Worm (Caenorhabditis elegans) whole organism, late embryonic: ENCODE measurements around the gene gst-7.

Source experiments
- C08G9.2 ChIP-seq: sonication (generic microtip); optimal IDR thresholded peaks from 2 replicates; lab custom pipeline; 2016; ENCODE audit warnings: mild to moderate bottlenecking, missing genetic modification characterization, moderate library complexity, missing compliant biosample characterization
- C38D4.7 ChIP-seq: fragments of 200-800 bp; sonication (Bioruptor generic); optimal IDR thresholded peaks from 2 replicates; lab custom pipeline; 2018; ENCODE audit warnings: mild to moderate bottlenecking, missing genetic modification characterization, moderate library complexity, missing compliant biosample characterization
- F13H6.1 ChIP-seq: sonication (generic microtip); optimal IDR thresholded peaks from 2 replicates; lab custom pipeline; 2016; ENCODE audit warnings: missing genetic modification characterization, missing compliant biosample characterization
- K09A11.1 ChIP-seq: sonication (generic microtip); optimal IDR thresholded peaks from 2 replicates; lab custom pipeline; 2017; ENCODE audit warnings: antibody characterized with exemption, mild to moderate bottlenecking, missing genetic modification characterization, missing compliant biosample characterization; ENCODE audit not compliant: insufficient read depth
- T23F11.4 ChIP-seq: fragments of 200-800 bp; sonication (Bioruptor generic); optimal IDR thresholded peaks from 2 replicates; lab custom pipeline; 2018; ENCODE audit warnings: mild to moderate bottlenecking, missing genetic modification characterization, missing compliant biosample characterization
- ahr-1 ChIP-seq: sonication (generic microtip); optimal IDR thresholded peaks from 2 replicates; lab custom pipeline; 2016; ENCODE audit warnings: missing genetic modification characterization, missing compliant biosample characterization
- ama-1 ChIP-seq: fragments of 150-350 bp; optimal IDR thresholded peaks from 2 replicates; lab custom pipeline; 2014
- ceh-14 ChIP-seq: sonication (generic microtip); optimal IDR thresholded peaks from 2 replicates; lab custom pipeline; 2016; ENCODE audit warnings: missing genotype, missing genetic modification characterization, missing compliant biosample characterization
- ceh-18 ChIP-seq: sonication (generic microtip); optimal IDR thresholded peaks from 2 replicates; lab custom pipeline; 2016; ENCODE audit warnings: missing genetic modification characterization, missing compliant biosample characterization
- ceh-2 ChIP-seq: sonication (generic microtip); optimal IDR thresholded peaks from 2 replicates; lab custom pipeline; 2016; ENCODE audit warnings: missing genotype, missing genetic modification characterization, missing compliant biosample characterization
- ceh-30 ChIP-seq: fragments of 150-350 bp; optimal IDR thresholded peaks from 2 replicates; lab custom pipeline; 2014; ENCODE audit warnings: missing biosample characterization, missing genetic modification characterization
- ceh-31 ChIP-seq: sonication (generic microtip); optimal IDR thresholded peaks from 2 replicates; lab custom pipeline; 2016; ENCODE audit warnings: missing genetic modification characterization, missing compliant biosample characterization
- ceh-34 ChIP-seq: sonication (generic microtip); optimal IDR thresholded peaks from 2 replicates; lab custom pipeline; 2016; ENCODE audit warnings: mild to moderate bottlenecking, missing genetic modification characterization, missing compliant biosample characterization
- ceh-48 ChIP-seq: sonication (generic microtip); optimal IDR thresholded peaks from 2 replicates; lab custom pipeline; 2016; ENCODE audit warnings: missing genetic modification characterization, inconsistent platforms, missing compliant biosample characterization
- ceh-6 ChIP-seq: fragments of 200-800 bp; sonication (Bioruptor generic); optimal IDR thresholded peaks from 2 replicates; lab custom pipeline; 2018; ENCODE audit warnings: mild to moderate bottlenecking, missing genetic modification characterization, missing compliant biosample characterization
- ceh-9 ChIP-seq: sonication (generic microtip); optimal IDR thresholded peaks from 2 replicates; lab custom pipeline; 2016; ENCODE audit warnings: mild to moderate bottlenecking, missing genetic modification characterization, inconsistent platforms, missing compliant biosample characterization
- dve-1 ChIP-seq: sonication (generic microtip); optimal IDR thresholded peaks from 2 replicates; lab custom pipeline; 2017; ENCODE audit warnings: antibody characterized with exemption, mild to moderate bottlenecking, missing genetic modification characterization, missing compliant biosample characterization
- elt-2 ChIP-seq: sonication (generic microtip); optimal IDR thresholded peaks from 2 replicates; lab custom pipeline; 2016; ENCODE audit warnings: missing genetic modification reagents, missing genetic modification characterization, missing compliant biosample characterization
- elt-4 ChIP-seq: sonication (generic microtip); optimal IDR thresholded peaks from 2 replicates; lab custom pipeline; 2016; ENCODE audit warnings: missing genetic modification characterization, missing compliant biosample characterization
- ets-4 ChIP-seq: sonication (generic microtip); optimal IDR thresholded peaks from 2 replicates; lab custom pipeline; 2016; ENCODE audit warnings: missing genetic modification characterization, missing compliant biosample characterization
- eyg-1 ChIP-seq: sonication (generic microtip); optimal IDR thresholded peaks from 2 replicates; lab custom pipeline; 2016; ENCODE audit warnings: missing genotype, missing genetic modification characterization, missing compliant biosample characterization
- fax-1 ChIP-seq: sonication (generic microtip); optimal IDR thresholded peaks from 2 replicates; lab custom pipeline; 2016; ENCODE audit warnings: missing genotype, missing genetic modification characterization, missing compliant biosample characterization
- fkh-6 ChIP-seq: sonication (generic microtip); optimal IDR thresholded peaks from 2 replicates; lab custom pipeline; 2016; ENCODE audit warnings: missing genetic modification characterization, missing compliant biosample characterization
- gmeb-2 ChIP-seq: sonication (generic microtip); optimal IDR thresholded peaks from 2 replicates; lab custom pipeline; 2016; ENCODE audit warnings: missing genetic modification characterization, inconsistent platforms, missing compliant biosample characterization
- hlh-13 ChIP-seq: fragments of 200-800 bp; sonication (Bioruptor generic); optimal IDR thresholded peaks from 2 replicates; lab custom pipeline; 2018; ENCODE audit warnings: mild to moderate bottlenecking, missing genetic modification characterization, missing compliant biosample characterization
- hlh-15 ChIP-seq: sonication (generic microtip); optimal IDR thresholded peaks from 2 replicates; lab custom pipeline; 2016; ENCODE audit warnings: missing genetic modification characterization, missing compliant biosample characterization
- hlh-30 ChIP-seq: sonication (generic microtip); optimal IDR thresholded peaks from 2 replicates; lab custom pipeline; 2017; ENCODE audit warnings: antibody characterized with exemption, missing genetic modification characterization, missing compliant biosample characterization; ENCODE audit not compliant: insufficient read depth
- lin-11 ChIP-seq: fragments of 200-800 bp; sonication (Bioruptor generic); optimal IDR thresholded peaks from 2 replicates; lab custom pipeline; 2018; ENCODE audit warnings: mild to moderate bottlenecking, missing genetic modification characterization, missing compliant biosample characterization
- madf-2 ChIP-seq: sonication (generic microtip); optimal IDR thresholded peaks from 2 replicates; lab custom pipeline; 2017; ENCODE audit warnings: missing genetic modification characterization, missing compliant biosample characterization
- mec-3 ChIP-seq: sonication (generic microtip); optimal IDR thresholded peaks from 2 replicates; lab custom pipeline; 2016; ENCODE audit warnings: borderline replicate concordance, missing genetic modification characterization, missing compliant biosample characterization
- nhr-11 ChIP-seq: fragments of 150-350 bp; optimal IDR thresholded peaks from 2 replicates; lab custom pipeline; 2014; ENCODE audit warnings: missing biosample characterization, missing genetic modification characterization
- nhr-232 ChIP-seq: sonication (generic microtip); optimal IDR thresholded peaks from 2 replicates; lab custom pipeline; 2016; ENCODE audit warnings: missing genetic modification characterization, missing compliant biosample characterization
- npax-4 ChIP-seq: sonication (generic microtip); optimal IDR thresholded peaks from 2 replicates; lab custom pipeline; 2016; ENCODE audit warnings: missing genetic modification characterization, missing compliant biosample characterization
- odd-2 ChIP-seq: sonication (generic microtip); optimal IDR thresholded peaks from 2 replicates; lab custom pipeline; 2017; ENCODE audit warnings: antibody characterized with exemption, mild to moderate bottlenecking, missing genetic modification characterization, missing compliant biosample characterization
- pat-9 ChIP-seq: fragments of 200-800 bp; sonication (Bioruptor generic); optimal IDR thresholded peaks from 2 replicates; lab custom pipeline; 2018; ENCODE audit warnings: mild to moderate bottlenecking, missing genetic modification characterization, moderate library complexity, missing compliant biosample characterization
- pax-1 ChIP-seq: fragments of 150-350 bp; optimal IDR thresholded peaks from 2 replicates; lab custom pipeline; 2014; ENCODE audit warnings: missing biosample characterization, missing genetic modification characterization
- pha-2 ChIP-seq: sonication (generic microtip); optimal IDR thresholded peaks from 2 replicates; lab custom pipeline; 2017; ENCODE audit warnings: mild to moderate bottlenecking, missing genetic modification characterization, missing compliant biosample characterization
- ref-2 ChIP-seq: sonication (generic microtip); optimal IDR thresholded peaks from 2 replicates; lab custom pipeline; 2016; ENCODE audit warnings: missing genetic modification characterization, missing compliant biosample characterization
- rnt-1 ChIP-seq: sonication (generic microtip); optimal IDR thresholded peaks from 2 replicates; lab custom pipeline; 2016; ENCODE audit warnings: missing genetic modification characterization, missing compliant biosample characterization
- sox-2 ChIP-seq: fragments of 200-800 bp; sonication (Bioruptor generic); IDR thresholded peaks from 2 replicates; pipeline ENCODE4 v1.3.6; 2022; ENCODE audit warnings: missing genetic modification reagents, missing genetic modification characterization, missing compliant biosample characterization
- sox-4 ChIP-seq: sonication (generic microtip); optimal IDR thresholded peaks from 2 replicates; lab custom pipeline; 2017; ENCODE audit warnings: mild to moderate bottlenecking, missing genetic modification characterization, inconsistent platforms, missing compliant biosample characterization
- syd-9 ChIP-seq: sonication (generic microtip); optimal IDR thresholded peaks from 2 replicates; lab custom pipeline; 2016; ENCODE audit warnings: mild to moderate bottlenecking, missing genetic modification characterization, moderate library complexity, missing compliant biosample characterization
- tbx-2 ChIP-seq: sonication (generic microtip); optimal IDR thresholded peaks from 2 replicates; lab custom pipeline; 2016; ENCODE audit warnings: missing genetic modification characterization, missing compliant biosample characterization
- tbx-7 ChIP-seq: sonication (generic microtip); optimal IDR thresholded peaks from 2 replicates; lab custom pipeline; 2016; ENCODE audit warnings: missing genotype, missing genetic modification characterization, missing compliant biosample characterization
- ttx-3 ChIP-seq: sonication (generic microtip); optimal IDR thresholded peaks from 2 replicates; lab custom pipeline; 2016; ENCODE audit warnings: missing genetic modification reagents, missing genetic modification characterization, missing compliant biosample characterization
- unc-55 ChIP-seq: sonication (generic microtip); optimal IDR thresholded peaks from 2 replicates; lab custom pipeline; 2017; ENCODE audit warnings: missing biosample characterization, missing genetic modification reagents, missing genetic modification characterization
- unc-86 ChIP-seq: sonication (generic microtip); optimal IDR thresholded peaks from 2 replicates; lab custom pipeline; 2016; ENCODE audit warnings: missing genetic modification characterization, missing compliant biosample characterization
- zip-5 ChIP-seq: sonication (generic microtip); optimal IDR thresholded peaks from 2 replicates; lab custom pipeline; 2016; ENCODE audit warnings: missing genetic modification characterization, missing compliant biosample characterization
- ztf-16 ChIP-seq: sonication (generic microtip); optimal IDR thresholded peaks from 2 replicates; lab custom pipeline; 2017; ENCODE audit warnings: missing genetic modification characterization, missing compliant biosample characterization

gst-7 gene

DNA sequence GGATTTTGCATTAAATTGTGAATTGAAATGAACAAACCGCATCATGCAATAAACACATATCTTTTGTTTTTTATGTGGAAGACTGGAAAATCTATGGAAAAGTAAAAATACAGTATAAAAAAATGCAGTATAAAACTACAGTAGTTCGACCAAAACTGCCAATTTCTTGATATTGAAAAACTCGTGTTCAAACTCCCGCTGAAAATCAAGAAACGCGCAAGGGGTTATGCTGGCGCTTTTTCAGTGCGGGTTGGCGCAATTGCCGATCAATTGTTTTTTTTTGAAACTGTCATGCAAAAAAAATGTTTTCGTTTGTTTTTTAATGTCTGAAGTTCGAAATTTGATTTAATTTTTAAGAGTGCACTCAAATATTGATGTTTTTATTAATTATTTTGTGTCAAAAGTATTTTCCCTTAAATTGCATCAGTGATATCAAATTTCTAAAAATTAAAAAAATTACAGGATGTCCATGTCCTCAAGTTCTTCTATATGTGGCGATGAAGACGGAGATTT, 30.2 kb upstream of the gst-7 start, which contains the start of gene dnj-9 (continued):
- peak; percentile 35 for TF ChIP-seq npax-4
- peak; percentile 57 for TF ChIP-seq lin-11
- peak; percentile 26 for TF ChIP-seq madf-2 (tag; lab: Kevin White, UChicago)
- TF ChIP-seq ztf-16: peak; percentile 32
- no peak for TF ChIP-seq nhr-11 (tag; lab: Kevin White, UChicago)
- TF ChIP-seq sox-4: peak; percentile 56
- TF ChIP-seq ahr-1 (tag; lab: Kevin White, UChicago): no peak
- no peak for TF ChIP-seq tbx-7 (tag; lab: Kevin White, UChicago)
- TF ChIP-seq syd-9: peak; percentile 13
- TF ChIP-seq T23F11.4 (GFP tag; lab: Kevin White, UChicago): peak; percentile 40
- TF ChIP-seq K09A11.1 (tag; lab: Kevin White, UChicago): peak; percentile 28
- peak; percentile 6 for TF ChIP-seq nhr-232
- TF ChIP-seq odd-2 (tag; lab: Kevin White, UChicago): no peak
- TF ChIP-seq pax-1 (tag; lab: Kevin White, UChicago): peak; percentile 20
- peak; percentile 92 for TF ChIP-seq elt-2 (tag; lab: Kevin White, UChicago)
- TF ChIP-seq fkh-6 (tag; lab: Kevin White, UChicago): no peak
- TF ChIP-seq unc-55: peak; percentile 52
- TF ChIP-seq zip-5 (tag; lab: Kevin White, UChicago): no peak
- TF ChIP-seq pat-9 (tag; lab: Kevin White, UChicago): peak; percentile 37
- no peak for TF ChIP-seq eyg-1 (tag; lab: Kevin White, UChicago)
- TF ChIP-seq hlh-15: no peak
- peak; percentile 46 for TF ChIP-seq dve-1
- TF ChIP-seq F13H6.1 (tag; lab: Kevin White, UChicago): no peak
- TF ChIP-seq C38D4.7 (GFP tag; lab: Kevin White, UChicago): peak; percentile 24
- TF ChIP-seq C08G9.2 (tag; lab: Kevin White, UChicago): peak; percentile 45
- TF ChIP-seq tbx-2 (tag; lab: Kevin White, UChicago): peak; percentile 70
- TF ChIP-seq sox-2 (GFP tag; lab: Robert Waterston, UW): no peak; the same call in 1 of the 2 replicates
- peak; percentile 30 for TF ChIP-seq ttx-3 (tag; lab: Kevin White, UChicago)
- TF ChIP-seq pha-2 (tag; lab: Kevin White, UChicago): peak; percentile 44
- no peak for TF ChIP-seq ceh-9 (tag; lab: Kevin White, UChicago)
- TF ChIP-seq rnt-1 (tag; lab: Kevin White, UChicago): peak; percentile 38
- TF ChIP-seq ama-1 (lab: Kevin White, UChicago): no peak
- TF ChIP-seq hlh-13: no peak
- no peak for TF ChIP-seq elt-4 (tag; lab: Kevin White, UChicago)
- TF ChIP-seq gmeb-2 (tag; lab: Kevin White, UChicago): peak; percentile 19
- peak; percentile 60 for TF ChIP-seq ceh-31
- TF ChIP-seq ets-4 (tag; lab: Kevin White, UChicago): peak; percentile 6
- peak; percentile 30 for TF ChIP-seq ceh-48 (tag; lab: Kevin White, UChicago)
- peak; percentile 73 for TF ChIP-seq ceh-30 (tag; lab: Kevin White, UChicago)

DNA sequence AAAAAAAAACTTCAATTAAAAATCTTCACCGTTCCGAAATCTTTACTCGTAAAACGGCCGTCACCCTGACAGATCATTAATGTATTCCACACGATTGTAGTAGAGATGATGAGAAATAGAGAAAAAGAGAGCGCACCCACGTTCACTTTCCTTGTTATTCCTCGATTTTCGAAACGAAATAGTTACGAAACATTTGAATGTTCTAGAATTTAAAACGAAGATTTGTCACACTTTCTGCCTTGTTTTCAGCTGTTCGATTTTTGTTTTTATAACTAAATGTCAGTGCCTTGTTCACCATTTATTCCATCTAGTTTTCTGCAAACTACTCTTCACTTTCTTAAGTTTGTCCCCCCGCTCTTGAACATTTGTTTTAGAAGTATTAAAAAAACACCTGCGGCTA, 27.1 kb upstream of the gst-7 start:
- TF ChIP-seq mec-3 (no peak), ahr-1 (tag; lab: Kevin White, UChicago) (no peak), ceh-30 (tag; lab: Kevin White, UChicago) (no peak), ceh-9 (tag; lab: Kevin White, UChicago) (no peak), hlh-30 (no peak), eyg-1 (tag; lab: Kevin White, UChicago) (no peak), ceh-34 (tag; lab: Kevin White, UChicago) (no peak), ceh-2 (tag; lab: Kevin White, UChicago) (no peak), sox-2 (GFP tag; lab: Robert Waterston, UW) (no peak), unc-86 (tag; lab: Kevin White, UChicago) (no peak), ceh-6 (GFP tag; lab: Kevin White, UChicago) (no peak), fax-1 (tag; lab: Kevin White, UChicago) (no peak), ceh-18 (tag; lab: Kevin White, UChicago) (no peak), madf-2 (tag; lab: Kevin White, UChicago) (no peak), unc-55 (no peak), ref-2 (tag; lab: Kevin White, UChicago) (no peak), ceh-14 (no peak), sox-4 (no peak)
